Fruit fly (Drosophila melanogaster) whole organism, embryonic: Measurements from ENCODE around the gene Nepl9.

ENCODE experiments used
- CG10147 ChIP-seq: fragments of 200-800 bp; sonication (Bioruptor generic); optimal IDR thresholded peaks from 2 replicates; lab custom pipeline; 2019; ENCODE audit warnings: missing biosample characterization, mild to moderate bottlenecking, missing genetic modification characterization, moderate library complexity
- CG10209 ChIP-seq: fragments of 200-800 bp; sonication (Bioruptor generic); optimal IDR thresholded peaks from 3 replicates; lab custom pipeline; 2017; ENCODE audit warnings: missing biosample characterization, mild to moderate bottlenecking, missing genetic modification characterization, missing genetic modification reagents
- CG10366 ChIP-seq: fragments of 200-800 bp; sonication (Bioruptor generic); IDR thresholded peaks from 2 replicates; pipeline ENCODE4 v1.3.6; 2022; ENCODE audit warnings: missing biosample characterization, missing genetic modification characterization
- CG12236 ChIP-seq: fragments of 200-800 bp; sonication (Bioruptor generic); optimal IDR thresholded peaks from 2 replicates; lab custom pipeline; 2016; ENCODE audit warnings: missing biosample characterization, missing genetic modification characterization
- CG12391 ChIP-seq: fragments of 200-800 bp; sonication (Bioruptor generic); optimal IDR thresholded peaks from 3 replicates; lab custom pipeline; 2018; ENCODE audit warnings: missing biosample characterization, mild to moderate bottlenecking, missing genetic modification characterization, moderate library complexity
- CG14441 ChIP-seq: fragments of 200-800 bp; sonication (Bioruptor generic); IDR thresholded peaks from 2 replicates; pipeline ENCODE4 v1.3.6; 2022; ENCODE audit warnings: missing biosample characterization, missing genetic modification characterization
- CG17359 ChIP-seq: fragments of 200-800 bp; sonication (Bioruptor generic); optimal IDR thresholded peaks from 3 replicates; lab custom pipeline; 2018; ENCODE audit warnings: missing biosample characterization, mild to moderate bottlenecking, missing genetic modification characterization, moderate library complexity
- CG2129 ChIP-seq: fragments of 200-800 bp; sonication (Bioruptor generic); IDR thresholded peaks from 2 replicates; pipeline ENCODE4 v1.3.6; 2022; ENCODE audit warnings: missing biosample characterization, missing genetic modification characterization; ENCODE audit not compliant: partially characterized antibody
- CG2202 ChIP-seq: fragments of 200-800 bp; sonication (Bioruptor generic); optimal IDR thresholded peaks from 2 replicates; lab custom pipeline; 2018; ENCODE audit warnings: missing biosample characterization, mild to moderate bottlenecking, missing genetic modification characterization
- CG2678 ChIP-seq: fragments of 200-800 bp; sonication (Bioruptor generic); optimal IDR thresholded peaks from 3 replicates; lab custom pipeline; 2019; ENCODE audit warnings: missing biosample characterization, mild to moderate bottlenecking, missing genetic modification characterization, moderate library complexity
- CG2712 ChIP-seq: fragments of 200-800 bp; optimal IDR thresholded peaks from 3 replicates; lab custom pipeline; 2019; ENCODE audit warnings: missing biosample characterization, mild to moderate bottlenecking, missing genetic modification characterization, moderate library complexity
- CG2875 ChIP-seq: fragments of 200-800 bp; sonication (Bioruptor generic); optimal IDR thresholded peaks from 2 replicates; lab custom pipeline; 2017; ENCODE audit warnings: missing biosample characterization, mild to moderate bottlenecking, missing genetic modification characterization, missing genetic modification reagents
- CG32772 ChIP-seq: fragments of 200-800 bp; sonication (Bioruptor generic); IDR thresholded peaks from 2 replicates; pipeline ENCODE4 v1.3.6; 2022; ENCODE audit warnings: missing biosample characterization, missing genetic modification characterization
- CG33213 ChIP-seq: fragments of 200-800 bp; sonication (Bioruptor generic); optimal IDR thresholded peaks from 3 replicates; lab custom pipeline; 2016; ENCODE audit warnings: missing biosample characterization, missing genetic modification characterization
- CG3838 ChIP-seq: fragments of 200-800 bp; sonication (Bioruptor generic); optimal IDR thresholded peaks from 3 replicates; lab custom pipeline; 2016; ENCODE audit warnings: missing biosample characterization, missing genetic modification characterization
- CG4282 ChIP-seq: fragments of 200-800 bp; sonication (Bioruptor generic); optimal IDR thresholded peaks from 2 replicates; lab custom pipeline; 2016; ENCODE audit warnings: missing biosample characterization, missing genetic modification characterization
- CG5953 ChIP-seq: fragments of 200-800 bp; sonication (Bioruptor generic); IDR thresholded peaks from 2 replicates; pipeline ENCODE4 v1.3.6; 2022; ENCODE audit warnings: missing biosample characterization, missing genetic modification characterization
- CG6765 ChIP-seq: fragments of 200-800 bp; sonication (Bioruptor generic); optimal IDR thresholded peaks from 3 replicates; lab custom pipeline; 2017; ENCODE audit warnings: missing biosample characterization, mild to moderate bottlenecking, missing genetic modification characterization
- CG6813 ChIP-seq: fragments of 200-800 bp; sonication (Bioruptor generic); optimal IDR thresholded peaks from 2 replicates; lab custom pipeline; 2017; ENCODE audit warnings: missing biosample characterization, missing genetic modification characterization, mild to moderate bottlenecking, moderate library complexity, missing genetic modification reagents
- CG7271 ChIP-seq: fragments of 200-800 bp; sonication (Bioruptor generic); optimal IDR thresholded peaks from 2 replicates; lab custom pipeline; 2018; ENCODE audit warnings: missing biosample characterization, mild to moderate bottlenecking, missing genetic modification characterization, moderate library complexity
- CG7963 ChIP-seq: fragments of 200-800 bp; sonication (Bioruptor generic); IDR thresholded peaks from 3 replicates; pipeline ENCODE4 v1.3.6; 2022; ENCODE audit warnings: missing biosample characterization, missing genetic modification characterization; ENCODE audit not compliant: partially characterized antibody
- CG8089 ChIP-seq: fragments of 200-800 bp; sonication (Bioruptor generic); optimal IDR thresholded peaks from 3 replicates; lab custom pipeline; 2016; ENCODE audit warnings: missing biosample characterization, missing genetic modification characterization
- CHES-1-like ChIP-seq: fragments of 200-800 bp; sonication (Bioruptor generic); optimal IDR thresholded peaks from 2 replicates; lab custom pipeline; 2016; ENCODE audit warnings: missing biosample characterization, missing genetic modification characterization
- CkIIα-i1 ChIP-seq: fragments of 200-800 bp; sonication (Bioruptor generic); IDR thresholded peaks from 2 replicates; pipeline ENCODE4 v1.3.6; 2022; ENCODE audit warnings: missing biosample characterization, missing genetic modification characterization
- Dad ChIP-seq: fragments of 200-800 bp; sonication (Bioruptor generic); optimal IDR thresholded peaks from 3 replicates; lab custom pipeline; 2016; ENCODE audit warnings: missing biosample characterization, missing genetic modification characterization
- ERR ChIP-seq: fragments of 200-800 bp; sonication (Bioruptor generic); optimal IDR thresholded peaks from 2 replicates; lab custom pipeline; 2016; ENCODE audit warnings: missing biosample characterization, missing genetic modification characterization
- Eip74EF ChIP-seq, 2 experiments: fragments of 200-800 bp in 1 of 2; fragments of >200 bp in 1 of 2; sonication (Bioruptor generic) in 1 of 2; optimal IDR thresholded peaks; 2 replicates each; lab custom pipeline; 2017 to 2019; ENCODE audit warnings: missing biosample characterization in 2 of 2, missing genetic modification characterization in 2 of 2, mild to moderate bottlenecking in 1 of 2, moderate library complexity in 1 of 2
- Fer1 ChIP-seq: fragments of 200-800 bp; sonication (Bioruptor generic); optimal IDR thresholded peaks from 2 replicates; lab custom pipeline; 2017; ENCODE audit warnings: missing biosample characterization, mild to moderate bottlenecking, missing genetic modification characterization
- Fer2 ChIP-seq: fragments of 200-800 bp; sonication (Bioruptor generic); optimal IDR thresholded peaks from 2 replicates; lab custom pipeline; 2018; ENCODE audit warnings: missing biosample characterization, mild to moderate bottlenecking, missing genetic modification characterization, moderate library complexity
- Hr51 ChIP-seq, 2 experiments: fragments of 200-800 bp; sonication (Bioruptor generic); optimal IDR thresholded peaks; 2 replicates in 1 of 2; 3 replicates in 1 of 2; lab custom pipeline; 2016 to 2018; ENCODE audit warnings: missing biosample characterization in 2 of 2, missing genetic modification characterization in 2 of 2, mild to moderate bottlenecking in 1 of 2, moderate library complexity in 1 of 2
- Lpt ChIP-seq: fragments of >200 bp; optimal IDR thresholded peaks from 2 replicates; lab custom pipeline; 2018; ENCODE audit warnings: missing biosample characterization, missing genetic modification characterization
- MBD-R2 ChIP-seq: fragments of 200-800 bp; sonication (Bioruptor generic); IDR thresholded peaks from 2 replicates; pipeline ENCODE4 v1.3.6; 2022; ENCODE audit warnings: missing biosample characterization, missing genetic modification characterization
- NfI ChIP-seq: fragments of 200-800 bp; sonication (Bioruptor generic); optimal IDR thresholded peaks from 3 replicates; lab custom pipeline; 2018; ENCODE audit warnings: missing biosample characterization, mild to moderate bottlenecking, missing genetic modification characterization, moderate library complexity
- Scr ChIP-seq: fragments of 200-800 bp; sonication (Bioruptor generic); IDR thresholded peaks from 2 replicates; pipeline ENCODE4 v1.3.6; 2022; ENCODE audit warnings: missing biosample characterization, missing genetic modification characterization; ENCODE audit not compliant: partially characterized antibody
- Side ChIP-seq: fragments of 200-800 bp; sonication (Bioruptor generic); optimal IDR thresholded peaks from 2 replicates; lab custom pipeline; 2016; ENCODE audit warnings: missing biosample characterization, missing genetic modification characterization
- ac ChIP-seq: fragments of 200-800 bp; sonication (Bioruptor generic); optimal IDR thresholded peaks from 3 replicates; lab custom pipeline; 2017; ENCODE audit warnings: missing biosample characterization, mild to moderate bottlenecking, missing genetic modification characterization
- cad ChIP-seq: fragments of >200 bp; optimal IDR thresholded peaks from 2 replicates; lab custom pipeline; 2017; ENCODE audit warnings: missing biosample characterization, missing genetic modification characterization
- cas ChIP-seq: fragments of 200-800 bp; sonication (Bioruptor generic); IDR thresholded peaks from 2 replicates; pipeline ENCODE4 v1.3.6; 2022; ENCODE audit warnings: missing biosample characterization, missing genetic modification characterization
- corto ChIP-seq: fragments of 200-800 bp; sonication (Bioruptor generic); optimal IDR thresholded peaks from 2 replicates; lab custom pipeline; 2016; ENCODE audit warnings: missing biosample characterization, mild to moderate bottlenecking, missing genetic modification characterization, moderate library complexity
- crc ChIP-seq: fragments of 200-800 bp; sonication (Bioruptor generic); optimal IDR thresholded peaks from 2 replicates; lab custom pipeline; 2016; ENCODE audit warnings: missing biosample characterization, missing genetic modification characterization
- dan ChIP-seq: fragments of 200-800 bp; sonication (Bioruptor generic); IDR thresholded peaks from 2 replicates; pipeline ENCODE4 v1.3.6; 2022; ENCODE audit warnings: missing biosample characterization, missing genetic modification characterization
- dati ChIP-seq: fragments of 200-800 bp; sonication (Bioruptor generic); IDR thresholded peaks from 2 replicates; pipeline ENCODE4 v1.3.6; 2022; ENCODE audit warnings: missing biosample characterization, missing genetic modification characterization
- dimm ChIP-seq: fragments of 200-800 bp; sonication (Bioruptor generic); IDR thresholded peaks from 2 replicates; pipeline ENCODE4 v1.3.6; 2022; ENCODE audit warnings: missing biosample characterization, missing genetic modification characterization
- dysf ChIP-seq: fragments of 200-800 bp; sonication (Bioruptor generic); IDR thresholded peaks from 3 replicates; pipeline ENCODE4 v1.3.6; 2022; ENCODE audit warnings: missing biosample characterization, missing genetic modification characterization
- gem ChIP-seq: fragments of 200-800 bp; sonication (Bioruptor generic); optimal IDR thresholded peaks from 2 replicates; lab custom pipeline; 2019; ENCODE audit warnings: missing biosample characterization, mild to moderate bottlenecking, missing genetic modification characterization, moderate library complexity
- ken ChIP-seq: fragments of 200-800 bp; sonication (Bioruptor generic); IDR thresholded peaks from 3 replicates; pipeline ENCODE4 v1.3.6; 2022; ENCODE audit warnings: missing biosample characterization, missing genetic modification characterization
- psq ChIP-seq: fragments of 200-800 bp; sonication (Bioruptor generic); optimal IDR thresholded peaks from 2 replicates; lab custom pipeline; 2017; ENCODE audit warnings: missing biosample characterization, missing genetic modification characterization
- rib ChIP-seq: fragments of 200-800 bp; sonication (Bioruptor generic); IDR thresholded peaks from 2 replicates; pipeline ENCODE4 v1.3.6; 2022; ENCODE audit warnings: missing biosample characterization, missing genetic modification characterization
- sens-2 ChIP-seq: fragments of 200-800 bp; sonication (Bioruptor generic); IDR thresholded peaks from 2 replicates; pipeline ENCODE4 v1.3.6; 2022; ENCODE audit warnings: missing biosample characterization, missing genetic modification characterization
- seq ChIP-seq: fragments of 200-800 bp; sonication (Bioruptor generic); IDR thresholded peaks from 2 replicates; pipeline ENCODE4 v1.3.6; 2022; ENCODE audit warnings: missing biosample characterization, missing genetic modification characterization
- toy ChIP-seq: fragments of 200-800 bp; sonication (Bioruptor generic); IDR thresholded peaks from 2 replicates; pipeline ENCODE4 v1.3.6; 2022; ENCODE audit warnings: missing biosample characterization, missing genetic modification characterization
- tup ChIP-seq: fragments of 200-800 bp; sonication (Bioruptor generic); optimal IDR thresholded peaks from 2 replicates; lab custom pipeline; 2016; ENCODE audit warnings: missing biosample characterization, mild to moderate bottlenecking, missing genetic modification characterization, moderate library complexity

Gene Nepl9

DNA sequence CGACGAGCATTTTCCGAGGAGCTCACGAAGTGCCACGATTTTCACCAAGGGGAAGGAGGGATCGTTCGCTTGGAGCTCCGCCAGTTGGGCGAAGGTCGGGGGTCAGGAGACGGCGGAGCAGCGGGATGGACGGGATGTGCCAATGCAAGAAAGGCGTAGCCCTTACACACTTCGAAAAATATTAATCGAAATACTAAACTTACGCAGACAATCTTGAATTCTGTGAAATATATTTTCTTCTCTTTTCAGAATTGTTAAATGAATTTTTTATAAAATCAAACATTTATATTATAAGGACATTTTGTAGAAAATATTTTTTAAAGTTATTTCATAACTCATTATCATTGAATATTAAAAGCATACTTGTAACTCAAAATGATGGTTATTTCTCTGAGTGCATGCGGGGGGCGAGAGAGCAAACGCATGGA lies 31.9 kb upstream of the Nepl9 start (continued):
- TF ChIP-seq CG10209 (GFP tag; lab: Kevin White, UChicago) (peak; percentile 27), CG2202 (no peak), CG14441 (GFP tag; lab: Robert Waterston, UW) (no peak), ERR (GFP tag; lab: Kevin White, UChicago) (no peak), toy (no peak), corto (GFP tag; lab: Kevin White, UChicago) (no peak), ken (no peak), ac (no peak), CG6765 (GFP tag; lab: Kevin White, UChicago) (no peak), rib (no peak), CG10366 (GFP tag; lab: Robert Waterston, UW) (peak; percentile 32), CG7963 (GFP tag; lab: Robert Waterston, UW) (no peak), psq (no peak), CG4282 (GFP tag; lab: Kevin White, UChicago) (no peak), CG2875 (GFP tag; lab: Kevin White, UChicago) (no peak), CG7271 (tag; lab: Kevin White, UChicago) (no peak), CG5953 (no peak), CG2678 (tag; lab: Kevin White, UChicago) (no peak), Side (GFP tag; lab: Kevin White, UChicago) (no peak), seq (GFP tag; lab: Robert Waterston, UW) (no peak; the same call in 1 of the 2 replicates), tup (GFP tag; lab: Kevin White, UChicago) (no peak), CkIIα-i1 (no peak), CG10147 (no peak), Fer1 (no peak), CG8089 (GFP tag; lab: Kevin White, UChicago) (no peak), sens-2 (GFP tag; lab: Robert Waterston, UW) (no peak), Scr (no peak), dan (GFP tag; lab: Robert Waterston, UW) (no peak), CG33213 (GFP tag; lab: Kevin White, UChicago) (no peak), CG12391 (tag; lab: Kevin White, UChicago) (peak; percentile 62), cad (GFP tag; lab: Kevin White, UChicago) (no peak), dati (GFP tag; lab: Robert Waterston, UW) (no peak), dimm (GFP tag; lab: Robert Waterston, UW) (no peak), Fer2 (no peak), MBD-R2 (GFP tag; lab: Robert Waterston, UW) (no peak), NfI (GFP tag; lab: Kevin White, UChicago) (peak; percentile 12), cas (GFP tag; lab: Robert Waterston, UW) (no peak), Lpt (GFP tag; lab: Kevin White, UChicago) (no peak), dysf (GFP tag; lab: Robert Waterston, UW) (peak; percentile 75), Eip74EF (GFP tag; optimal IDR thresholded peaks at IDR 0.05; lab: Kevin White, UChicago) (no peak), CG2712 (tag; lab: Kevin White, UChicago) (peak; percentile 72), CG3838 (no peak), CG2129 (no peak), CG6813 (no peak), Hr51 (GFP tag; optimal IDR thresholded peaks at IDR 0.05; lab: Kevin White, UChicago) (peak in 1 of 2 experiments; percentile 79), CG32772 (peak; percentile 38; the same call in 1 of the 2 replicates), Dad (GFP tag; lab: Kevin White, UChicago) (no peak), CHES-1-like (GFP tag; lab: Kevin White, UChicago) (no peak), CG17359 (tag; lab: Kevin White, UChicago) (peak; percentile 49), CG12236 (GFP tag; lab: Kevin White, UChicago) (no peak), crc (GFP tag; lab: Kevin White, UChicago) (no peak), gem (tag; lab: Kevin White, UChicago) (peak; percentile 76)
